Worm (Caenorhabditis elegans): ENCODE measurements around the gene csp-1.

- no peak for TF ChIP-seq vab-15 (tag; optimal IDR thresholded peaks at IDR 0.05)
- no peak for TF ChIP-seq nhr-237 (tag; optimal IDR thresholded peaks at IDR 0.05)
- no peak for TF ChIP-seq unc-130 (tag; optimal IDR thresholded peaks at IDR 0.05)
- no peak for TF ChIP-seq unc-62 (GFP tag; optimal IDR thresholded peaks at IDR 0.05)
- TF ChIP-seq pqm-1 (tag; optimal IDR thresholded peaks at IDR 0.05), result no peak
- TF ChIP-seq lin-15B (tag; optimal IDR thresholded peaks at IDR 0.05), result no peak
- TF ChIP-seq skn-1 (tag; optimal IDR thresholded peaks at IDR 0.05), result no peak
- TF ChIP-seq nhr-71 (tag; optimal IDR thresholded peaks at IDR 0.05), result no peak
- no peak for TF ChIP-seq blmp-1 (tag; optimal IDR thresholded peaks at IDR 0.05)
- TF ChIP-seq tbx-2 (tag; optimal IDR thresholded peaks at IDR 0.05), result no peak
Measured at ce11 chrII:13627001-13627400, 26.0 kb downstream of the csp-1 start, which contains the start of gene gst-19.
